Fruit fly (Drosophila melanogaster) whole organism, embryonic: ENCODE measurements around the gene Jhbp13.
A peak's percentile ranks its signal among the peaks of the same experiment; 100 is the strongest.

ENCODE experiments used
- Bgb ChIP-seq: fragments of 200-800 bp; sonication (Bioruptor generic); IDR thresholded peaks from 2 replicates; pipeline ENCODE4 v1.3.6; 2022; ENCODE audit warnings: missing biosample characterization, missing genetic modification characterization; ENCODE audit not compliant: partially characterized antibody
- CG11093 ChIP-seq: fragments of 200-800 bp; sonication (Bioruptor generic); IDR thresholded peaks from 3 replicates; pipeline ENCODE4 v1.3.6; 2022; ENCODE audit warnings: missing biosample characterization, missing genetic modification characterization
- CG1647 ChIP-seq: fragments of 200-800 bp; sonication (Bioruptor generic); optimal IDR thresholded peaks from 3 replicates; lab custom pipeline; 2016; ENCODE audit warnings: missing biosample characterization, missing genetic modification characterization
- CG17385 ChIP-seq: fragments of 200-800 bp; sonication (Bioruptor generic); optimal IDR thresholded peaks from 3 replicates; lab custom pipeline; 2018; ENCODE audit warnings: missing biosample characterization, mild to moderate bottlenecking, missing genetic modification characterization
- CG17568 ChIP-seq: fragments of 200-800 bp; sonication (Bioruptor generic); optimal IDR thresholded peaks from 2 replicates; lab custom pipeline; 2018; ENCODE audit warnings: missing biosample characterization, mild to moderate bottlenecking, missing genetic modification characterization, moderate library complexity
- CG4360 ChIP-seq: fragments of 200-800 bp; sonication (Bioruptor generic); IDR thresholded peaks from 2 replicates; pipeline ENCODE4 v1.3.6; 2022; ENCODE audit warnings: missing biosample characterization, missing genetic modification characterization
- CG4424 ChIP-seq: fragments of 200-800 bp; sonication (Bioruptor generic); optimal IDR thresholded peaks from 3 replicates; lab custom pipeline; 2016; ENCODE audit warnings: missing biosample characterization, missing genetic modification characterization
- CG4617 ChIP-seq: fragments of 200-800 bp; sonication (Bioruptor generic); optimal IDR thresholded peaks from 3 replicates; lab custom pipeline; 2016; ENCODE audit warnings: missing biosample characterization, missing genetic modification characterization, borderline replicate concordance
- CG7357 ChIP-seq: fragments of 200-800 bp; sonication (Bioruptor generic); IDR thresholded peaks from 3 replicates; pipeline ENCODE4 v1.3.6; 2022; ENCODE audit warnings: missing biosample characterization, missing genetic modification characterization
- CG8359 ChIP-seq: fragments of 200-800 bp; sonication (Bioruptor generic); optimal IDR thresholded peaks from 2 replicates; lab custom pipeline; 2017; ENCODE audit warnings: missing biosample characterization, mild to moderate bottlenecking, missing genetic modification characterization, borderline replicate concordance
- CG9797 ChIP-seq: fragments of 200-800 bp; sonication (Bioruptor generic); optimal IDR thresholded peaks from 3 replicates; lab custom pipeline; 2018; ENCODE audit warnings: missing biosample characterization, mild to moderate bottlenecking, missing genetic modification characterization
- CTCF ChIP-seq: fragments of 200-800 bp; sonication (Bioruptor generic); optimal IDR thresholded peaks from 2 replicates; lab custom pipeline; 2017; ENCODE audit warnings: missing biosample characterization, mild to moderate bottlenecking, missing genetic modification characterization, moderate library complexity
- Chrac-16 ChIP-seq: fragments of 200-800 bp; sonication (Bioruptor generic); optimal IDR thresholded peaks from 3 replicates; lab custom pipeline; 2016; ENCODE audit warnings: missing biosample characterization, missing genetic modification characterization
- CrebB ChIP-seq: fragments of 200-800 bp; sonication (Bioruptor generic); optimal IDR thresholded peaks from 3 replicates; lab custom pipeline; 2018; ENCODE audit warnings: missing biosample characterization, mild to moderate bottlenecking, missing genetic modification characterization
- Dad ChIP-seq: fragments of 200-800 bp; sonication (Bioruptor generic); optimal IDR thresholded peaks from 3 replicates; lab custom pipeline; 2016; ENCODE audit warnings: missing biosample characterization, missing genetic modification characterization
- HLH3B ChIP-seq: fragments of 200-800 bp; sonication (Bioruptor generic); IDR thresholded peaks from 2 replicates; pipeline ENCODE4 v1.3.6; 2022; ENCODE audit warnings: missing biosample characterization, missing genetic modification characterization
- HLH4C ChIP-seq: fragments of 200-800 bp; sonication (Bioruptor generic); IDR thresholded peaks from 3 replicates; pipeline ENCODE4 v1.3.6; 2022; ENCODE audit warnings: missing biosample characterization, missing genetic modification characterization; ENCODE audit not compliant: partially characterized antibody
- Hr3 ChIP-seq: fragments of 200-800 bp; sonication (Bioruptor generic); optimal IDR thresholded peaks from 3 replicates; lab custom pipeline; 2016; ENCODE audit warnings: missing biosample characterization, missing genetic modification characterization
- Mad ChIP-seq: fragments of 200-800 bp; sonication (Bioruptor generic); optimal IDR thresholded peaks from 2 replicates; lab custom pipeline; 2016; ENCODE audit warnings: missing biosample characterization, missing genetic modification characterization
- Opbp ChIP-seq: fragments of 200-800 bp; sonication (Bioruptor generic); IDR thresholded peaks from 3 replicates; pipeline ENCODE4 v1.3.6; 2022; ENCODE audit warnings: missing biosample characterization, missing genetic modification characterization; ENCODE audit not compliant: partially characterized antibody
- Optix ChIP-seq: fragments of 200-800 bp; sonication (Bioruptor generic); IDR thresholded peaks from 3 replicates; pipeline ENCODE4 v1.3.6; 2022; ENCODE audit warnings: missing biosample characterization, missing genetic modification characterization
- Six4 ChIP-seq: fragments of 200-800 bp; sonication (Bioruptor generic); optimal IDR thresholded peaks from 2 replicates; lab custom pipeline; 2016; ENCODE audit warnings: missing biosample characterization, missing genetic modification characterization
- Tbp ChIP-seq: fragments of >200 bp; optimal IDR thresholded peaks from 2 replicates; lab custom pipeline; 2018; ENCODE audit warnings: missing biosample characterization, missing genetic modification characterization
- bbx ChIP-seq: fragments of 200-800 bp; sonication (Bioruptor generic); IDR thresholded peaks from 2 replicates; pipeline ENCODE4 v1.3.6; 2022; ENCODE audit warnings: missing biosample characterization, missing genetic modification characterization; ENCODE audit not compliant: partially characterized antibody
- cas ChIP-seq: fragments of 200-800 bp; sonication (Bioruptor generic); IDR thresholded peaks from 2 replicates; pipeline ENCODE4 v1.3.6; 2022; ENCODE audit warnings: missing biosample characterization, missing genetic modification characterization
- cato ChIP-seq: fragments of 200-800 bp; sonication (Bioruptor generic); optimal IDR thresholded peaks from 2 replicates; lab custom pipeline; 2016; ENCODE audit warnings: missing biosample characterization, missing genetic modification characterization, borderline replicate concordance
- chm ChIP-seq: fragments of 200-800 bp; sonication (Bioruptor generic); IDR thresholded peaks from 2 replicates; pipeline ENCODE4 v1.3.6; 2022; ENCODE audit warnings: missing biosample characterization, missing genetic modification characterization
- disco-r ChIP-seq: fragments of 200-800 bp; sonication (Bioruptor generic); optimal IDR thresholded peaks from 2 replicates; lab custom pipeline; 2016; ENCODE audit warnings: missing biosample characterization, missing genetic modification characterization
- dysf ChIP-seq: fragments of 200-800 bp; sonication (Bioruptor generic); IDR thresholded peaks from 3 replicates; pipeline ENCODE4 v1.3.6; 2022; ENCODE audit warnings: missing biosample characterization, missing genetic modification characterization
- gcm2 ChIP-seq: fragments of 200-800 bp; sonication (Bioruptor generic); optimal IDR thresholded peaks from 2 replicates; lab custom pipeline; 2016; ENCODE audit warnings: missing biosample characterization, missing genetic modification characterization
- inv ChIP-seq: fragments of 200-800 bp; sonication (Bioruptor generic); IDR thresholded peaks from 2 replicates; pipeline ENCODE4 v1.3.6; 2022; ENCODE audit warnings: missing biosample characterization, missing genetic modification characterization; ENCODE audit not compliant: partially characterized antibody
- knrl ChIP-seq: fragments of 200-800 bp; sonication (Bioruptor generic); IDR thresholded peaks from 3 replicates; pipeline ENCODE4 v1.3.6; 2022; ENCODE audit warnings: missing biosample characterization, missing genetic modification characterization; ENCODE audit not compliant: partially characterized antibody
- lbe ChIP-seq: fragments of 200-800 bp; sonication (Bioruptor generic); optimal IDR thresholded peaks from 2 replicates; lab custom pipeline; 2016; ENCODE audit warnings: missing biosample characterization, mild to moderate bottlenecking, missing genetic modification characterization
- lilli ChIP-seq: fragments of 200-800 bp; sonication (Bioruptor generic); optimal IDR thresholded peaks from 3 replicates; lab custom pipeline; 2016; ENCODE audit warnings: missing biosample characterization, missing genetic modification characterization
- mirr ChIP-seq: fragments of 200-800 bp; sonication (Bioruptor generic); optimal IDR thresholded peaks from 3 replicates; lab custom pipeline; 2018; ENCODE audit warnings: missing biosample characterization, mild to moderate bottlenecking, missing genetic modification characterization
- nerfin-1 ChIP-seq: fragments of 200-800 bp; sonication (Bioruptor generic); optimal IDR thresholded peaks from 3 replicates; lab custom pipeline; 2019; ENCODE audit warnings: missing biosample characterization, mild to moderate bottlenecking, missing genetic modification characterization, moderate library complexity
- nom ChIP-seq: fragments of 200-800 bp; sonication (Bioruptor generic); optimal IDR thresholded peaks from 2 replicates; lab custom pipeline; 2017; ENCODE audit warnings: missing biosample characterization, missing genetic modification characterization, mild to moderate bottlenecking, moderate library complexity, missing genetic modification reagents
- onecut ChIP-seq: fragments of 200-800 bp; sonication (Bioruptor generic); IDR thresholded peaks from 2 replicates; pipeline ENCODE4 v1.3.6; 2022; ENCODE audit warnings: missing biosample characterization, missing genetic modification characterization
- peb ChIP-seq: fragments of 200-800 bp; sonication (Bioruptor generic); IDR thresholded peaks from 2 replicates; pipeline ENCODE4 v1.3.6; 2022; ENCODE audit warnings: missing biosample characterization, missing genetic modification characterization
- pfk ChIP-seq: fragments of 200-800 bp; sonication (Bioruptor generic); optimal IDR thresholded peaks from 2 replicates; lab custom pipeline; 2018; ENCODE audit warnings: missing biosample characterization, mild to moderate bottlenecking, missing genetic modification characterization, moderate library complexity
- pita ChIP-seq: fragments of 200-800 bp; sonication (Bioruptor generic); optimal IDR thresholded peaks from 2 replicates; lab custom pipeline; 2017; ENCODE audit warnings: missing biosample characterization, mild to moderate bottlenecking, missing genetic modification characterization
- row ChIP-seq: fragments of 200-800 bp; sonication (Bioruptor generic); IDR thresholded peaks from 3 replicates; pipeline ENCODE4 v1.3.6; 2022; ENCODE audit warnings: missing biosample characterization, missing genetic modification characterization
- salm ChIP-seq: fragments of 200-800 bp; sonication (Bioruptor generic); optimal IDR thresholded peaks from 2 replicates; lab custom pipeline; 2018; ENCODE audit warnings: missing biosample characterization, mild to moderate bottlenecking, missing genetic modification characterization
- slbo ChIP-seq: fragments of 200-800 bp; sonication (Bioruptor generic); IDR thresholded peaks from 2 replicates; pipeline ENCODE4 v1.3.6; 2022; ENCODE audit warnings: missing biosample characterization, missing genetic modification characterization
- slou ChIP-seq: fragments of 200-800 bp; sonication (Bioruptor generic); optimal IDR thresholded peaks from 3 replicates; lab custom pipeline; 2016; ENCODE audit warnings: missing biosample characterization, missing genetic modification characterization
- slp2 ChIP-seq: fragments of 200-800 bp; sonication (Bioruptor generic); optimal IDR thresholded peaks from 2 replicates; lab custom pipeline; 2016; ENCODE audit warnings: missing biosample characterization, missing genetic modification characterization
- tap ChIP-seq: fragments of 200-800 bp; optimal IDR thresholded peaks from 3 replicates; lab custom pipeline; 2019; ENCODE audit warnings: missing biosample characterization, mild to moderate bottlenecking, missing genetic modification characterization, moderate library complexity
- toy ChIP-seq: fragments of 200-800 bp; sonication (Bioruptor generic); IDR thresholded peaks from 2 replicates; pipeline ENCODE4 v1.3.6; 2022; ENCODE audit warnings: missing biosample characterization, missing genetic modification characterization
- tx ChIP-seq: fragments of 200-800 bp; sonication (Bioruptor generic); optimal IDR thresholded peaks from 2 replicates; lab custom pipeline; 2016; ENCODE audit warnings: missing biosample characterization, missing genetic modification characterization
- unpg ChIP-seq: fragments of 200-800 bp; sonication (Bioruptor generic); optimal IDR thresholded peaks from 3 replicates; lab custom pipeline; 2018; ENCODE audit warnings: missing biosample characterization, mild to moderate bottlenecking, missing genetic modification characterization, moderate library complexity
- wdn ChIP-seq: fragments of 200-800 bp; sonication (Bioruptor generic); IDR thresholded peaks from 2 replicates; pipeline ENCODE4 v1.3.6; 2022; ENCODE audit warnings: missing biosample characterization, missing genetic modification characterization
- zfh1 ChIP-seq: fragments of 200-800 bp; sonication (Bioruptor generic); IDR thresholded peaks from 3 replicates; pipeline ENCODE4 v1.3.6; 2022; ENCODE audit warnings: missing biosample characterization, missing genetic modification characterization

The Jhbp13 gene

dm6 chr2L:13205256-13205655 is 34.5 kb upstream of the Jhbp13 start (continued):
- TF ChIP-seq row (GFP tag; lab: Robert Waterston, UW): no peak
- peak; percentile 15; the same call in 1 of the 2 replicates for TF ChIP-seq slbo (GFP tag; lab: Robert Waterston, UW)
- TF ChIP-seq lbe: no peak
- no peak for TF ChIP-seq Opbp (GFP tag; lab: Robert Waterston, UW)
- peak; percentile 56 for TF ChIP-seq pfk (GFP tag; lab: Kevin White, UChicago)
- TF ChIP-seq CG11093 (GFP tag; lab: Robert Waterston, UW): no peak
- TF ChIP-seq Chrac-16 (GFP tag; lab: Kevin White, UChicago): no peak
- TF ChIP-seq bbx (GFP tag; lab: Robert Waterston, UW): no peak
- no peak for TF ChIP-seq salm (tag; lab: Kevin White, UChicago)
- TF ChIP-seq Six4 (GFP tag; lab: Kevin White, UChicago): no peak
- TF ChIP-seq HLH3B (GFP tag; lab: Robert Waterston, UW): peak; percentile 30; the same call in 1 of the 2 replicates
- TF ChIP-seq CG4424 (GFP tag; lab: Kevin White, UChicago): no peak
- TF ChIP-seq slou (GFP tag; lab: Kevin White, UChicago): no peak
- no peak for TF ChIP-seq CG4360 (GFP tag; lab: Robert Waterston, UW)
- TF ChIP-seq CG17568 (GFP tag; lab: Kevin White, UChicago): no peak
- TF ChIP-seq gcm2 (GFP tag; lab: Kevin White, UChicago): no peak
- TF ChIP-seq CG1647 (GFP tag; lab: Kevin White, UChicago): no peak
- no peak for TF ChIP-seq Bgb
- TF ChIP-seq CG4617 (GFP tag; lab: Kevin White, UChicago): no peak
- TF ChIP-seq pita: no peak
- TF ChIP-seq toy (GFP tag; lab: Robert Waterston, UW): no peak
- TF ChIP-seq dysf (GFP tag; lab: Robert Waterston, UW): peak; percentile 29; the same call in 1 of the 3 replicates
- TF ChIP-seq tx (GFP tag; lab: Kevin White, UChicago): no peak
- peak; percentile 54 for TF ChIP-seq onecut (GFP tag; lab: Robert Waterston, UW)
- no peak for TF ChIP-seq CTCF (GFP tag; lab: Kevin White, UChicago)
- peak; percentile 30 for TF ChIP-seq CG17385
- no peak for TF ChIP-seq CG8359 (GFP tag; lab: Kevin White, UChicago)
- no peak for TF ChIP-seq Tbp (GFP tag; lab: Kevin White, UChicago)
- TF ChIP-seq CG9797: no peak
- TF ChIP-seq CG7357 (GFP tag; lab: Robert Waterston, UW): no peak
- 0 out of 3 replicates have a peak, but pooled peaks have one; percentile 28 for TF ChIP-seq zfh1 (GFP tag; lab: Robert Waterston, UW)
- TF ChIP-seq lilli (GFP tag; lab: Kevin White, UChicago): no peak
- TF ChIP-seq inv (GFP tag; lab: Robert Waterston, UW): no peak
- TF ChIP-seq HLH4C: no peak
- TF ChIP-seq Dad (GFP tag; lab: Kevin White, UChicago): peak; percentile 3
- peak; percentile 14 for TF ChIP-seq nerfin-1 (tag; lab: Kevin White, UChicago)
- TF ChIP-seq nom (GFP tag; lab: Kevin White, UChicago): peak; percentile 53
- TF ChIP-seq mirr (GFP tag; lab: Kevin White, UChicago): peak; percentile 71
- TF ChIP-seq cas: no peak
- TF ChIP-seq tap (tag; lab: Kevin White, UChicago): no peak
- no peak for TF ChIP-seq cato (GFP tag; lab: Kevin White, UChicago)
- TF ChIP-seq Optix (GFP tag; lab: Robert Waterston, UW): 0 out of 3 replicates have a peak, but pooled peaks have one; percentile 15
- TF ChIP-seq Mad (GFP tag; lab: Kevin White, UChicago): no peak
- peak; percentile 54 for TF ChIP-seq CrebB (tag; lab: Kevin White, UChicago)
- TF ChIP-seq unpg (GFP tag; lab: Kevin White, UChicago): peak; percentile 5
- TF ChIP-seq Hr3: no peak
- no peak for TF ChIP-seq slp2 (GFP tag; lab: Kevin White, UChicago)
- 0 out of 2 replicates have a peak, but pooled peaks have one; percentile 21 for TF ChIP-seq chm (GFP tag; lab: Robert Waterston, UW)
- no peak for TF ChIP-seq peb (GFP tag; lab: Robert Waterston, UW)
- no peak for TF ChIP-seq disco-r (GFP tag; lab: Kevin White, UChicago)
- TF ChIP-seq knrl (GFP tag; lab: Robert Waterston, UW): no peak
- TF ChIP-seq wdn (GFP tag; lab: Robert Waterston, UW): no peak
